Worm (Caenorhabditis elegans) whole organism, L4 larva: ENCODE measurements around the gene dcn-1.

Experiments
- D1046.2 ChIP-seq: fragments of 200-800 bp; sonication (Bioruptor generic); IDR thresholded peaks from 2 replicates; pipeline ENCODE4 v1.3.6; 2022; ENCODE audit warnings: missing genetic modification characterization, missing compliant biosample characterization
- F10B5.3 ChIP-seq: sonication (generic microtip); optimal IDR thresholded peaks from 2 replicates; lab custom pipeline; 2016; ENCODE audit warnings: mild to moderate bottlenecking, missing genetic modification characterization, missing compliant biosample characterization
- F49E8.2 ChIP-seq: sonication (generic microtip); optimal IDR thresholded peaks from 2 replicates; lab custom pipeline; 2016; ENCODE audit warnings: missing compliant biosample characterization, mild to moderate bottlenecking, missing genetic modification characterization, borderline replicate concordance
- T20F7.1 ChIP-seq: fragments of 200-800 bp; sonication (Bioruptor generic); optimal IDR thresholded peaks from 2 replicates; lab custom pipeline; 2018; ENCODE audit warnings: mild to moderate bottlenecking, missing genetic modification characterization, missing compliant biosample characterization
- T26A8.4 ChIP-seq: fragments of 200-800 bp; sonication (Bioruptor generic); IDR thresholded peaks from 2 replicates; pipeline ENCODE4 v1.3.6; 2022; ENCODE audit warnings: missing genetic modification characterization, missing compliant biosample characterization
- Y105C5A.15 ChIP-seq: fragments of 200-800 bp; sonication (Bioruptor generic); IDR thresholded peaks from 2 replicates; pipeline ENCODE4 v1.3.6; 2022; ENCODE audit warnings: missing genetic modification characterization, missing compliant biosample characterization
- Y48G9A.11 ChIP-seq: fragments of 200-800 bp; sonication (Bioruptor generic); IDR thresholded peaks from 2 replicates; pipeline ENCODE4 v1.3.6; 2022; ENCODE audit warnings: missing genetic modification reagents, missing genetic modification characterization, missing compliant biosample characterization
- Y75B8A.6 ChIP-seq: fragments of 200-800 bp; sonication (Bioruptor generic); IDR thresholded peaks from 2 replicates; pipeline ENCODE4 v1.3.6; 2022; ENCODE audit warnings: missing genetic modification reagents, missing genetic modification characterization, missing compliant biosample characterization
- ZK337.2 ChIP-seq: fragments of 200-800 bp; sonication (Bioruptor generic); IDR thresholded peaks from 2 replicates; pipeline ENCODE4 v1.3.6; 2022; ENCODE audit warnings: missing genetic modification reagents, missing genetic modification characterization, missing compliant biosample characterization
- ZK546.5 ChIP-seq, 2 experiments: sonication (generic microtip); optimal IDR thresholded peaks; 2 replicates each; lab custom pipeline; 2017; ENCODE audit warnings: missing biosample characterization in 2 of 2, missing genetic modification characterization in 2 of 2
- aly-2 ChIP-seq: sonication (generic microtip); optimal IDR thresholded peaks from 2 replicates; lab custom pipeline; 2018; ENCODE audit warnings: missing biosample characterization, missing genetic modification characterization
- arid-1 ChIP-seq: fragments of 200-800 bp; sonication (Bioruptor generic); conservative IDR thresholded peaks from 2 replicates; pipeline ENCODE4 v1.3.6; 2022; ENCODE audit warnings: missing genetic modification reagents, missing genetic modification characterization, missing compliant biosample characterization
- ceh-20 ChIP-seq: fragments of 200-800 bp; sonication (Bioruptor generic); IDR thresholded peaks from 2 replicates; pipeline ENCODE4 v1.3.6; 2022; ENCODE audit warnings: missing genetic modification reagents, missing genetic modification characterization, missing compliant biosample characterization
- ceh-32 ChIP-seq: sonication (generic microtip); optimal IDR thresholded peaks from 2 replicates; lab custom pipeline; 2016; ENCODE audit warnings: mild to moderate bottlenecking, missing genetic modification characterization, missing compliant biosample characterization; ENCODE audit not compliant: poor library complexity
- ceh-62 ChIP-seq: sonication (generic microtip); optimal IDR thresholded peaks from 2 replicates; lab custom pipeline; 2017; ENCODE audit warnings: missing biosample characterization, missing genetic modification characterization
- ceh-82 ChIP-seq: sonication (generic microtip); optimal IDR thresholded peaks from 2 replicates; lab custom pipeline; 2017; ENCODE audit warnings: missing biosample characterization, missing genetic modification characterization
- ctbp-1 ChIP-seq: fragments of 200-800 bp; sonication (Bioruptor generic); IDR thresholded peaks from 2 replicates; pipeline ENCODE4 v1.3.6; 2022; ENCODE audit warnings: missing genetic modification reagents, missing genetic modification characterization, missing compliant biosample characterization
- dmd-8 ChIP-seq: fragments of 200-800 bp; sonication (Bioruptor generic); IDR thresholded peaks from 2 replicates; pipeline ENCODE4 v1.3.6; 2022; ENCODE audit warnings: missing genetic modification characterization, missing compliant biosample characterization
- duxl-1 ChIP-seq: sonication (generic microtip); optimal IDR thresholded peaks from 2 replicates; lab custom pipeline; 2016; ENCODE audit warnings: mild to moderate bottlenecking, missing genetic modification characterization, moderate library complexity, missing compliant biosample characterization; ENCODE audit not compliant: poor library complexity
- egl-27 ChIP-seq: sonication (generic microtip); optimal IDR thresholded peaks from 3 replicates; lab custom pipeline; 2017; ENCODE audit warnings: missing biosample characterization, missing genetic modification reagents, missing genetic modification characterization
- hif-1 ChIP-seq, 2 experiments: sonication (generic microtip); optimal IDR thresholded peaks; 2 replicates each; lab custom pipeline; 2016 to 2017; ENCODE audit warnings: missing compliant biosample characterization in 2 of 2, missing genetic modification characterization in 2 of 2, missing genetic modification reagents in 2 of 2, missing genotype in 2 of 2, mild to moderate bottlenecking in 1 of 2
- hlh-11 ChIP-seq: fragments of 200-800 bp; sonication (Bioruptor generic); optimal IDR thresholded peaks from 2 replicates; lab custom pipeline; 2018; ENCODE audit warnings: mild to moderate bottlenecking, missing genetic modification characterization, missing compliant biosample characterization
- hlh-30 ChIP-seq: sonication (generic microtip); optimal IDR thresholded peaks from 2 replicates; lab custom pipeline; 2017; ENCODE audit warnings: antibody characterized with exemption, mild to moderate bottlenecking, missing genetic modification characterization, missing compliant biosample characterization; ENCODE audit not compliant: insufficient read depth
- lir-3 ChIP-seq: sonication (generic microtip); optimal IDR thresholded peaks from 2 replicates; lab custom pipeline; 2016; ENCODE audit warnings: mild to moderate bottlenecking, missing genetic modification characterization, missing compliant biosample characterization
- lsy-2 ChIP-seq, 2 experiments: fragments of 150-350 bp in 1 of 2; sonication (generic microtip) in 1 of 2; optimal IDR thresholded peaks; 2 replicates each; lab custom pipeline; 2014 to 2017; ENCODE audit warnings: missing biosample characterization in 2 of 2, missing genetic modification characterization in 2 of 2
- madf-9 ChIP-seq: fragments of 200-800 bp; sonication (Bioruptor generic); conservative IDR thresholded peaks from 2 replicates; pipeline ENCODE4 v1.3.6; 2022; ENCODE audit warnings: missing genetic modification reagents, missing genetic modification characterization, missing compliant biosample characterization
- mdl-1 ChIP-seq, 2 experiments: fragments of 150-350 bp in 1 of 2; sonication (generic microtip) in 1 of 2; optimal IDR thresholded peaks; 2 replicates each; lab custom pipeline; 2014 to 2017; ENCODE audit warnings: missing biosample characterization in 2 of 2, missing genetic modification characterization in 2 of 2
- mdt-29 ChIP-seq: fragments of 200-800 bp; sonication (Bioruptor generic); IDR thresholded peaks from 2 replicates; pipeline ENCODE4 v1.3.6; 2022; ENCODE audit warnings: missing genetic modification reagents, missing genetic modification characterization, missing compliant biosample characterization
- mxl-2 ChIP-seq: fragments of 200-800 bp; sonication (Bioruptor generic); conservative IDR thresholded peaks from 2 replicates; pipeline ENCODE4 v1.3.6; 2022; ENCODE audit warnings: missing genetic modification reagents, missing genetic modification characterization, missing compliant biosample characterization
- mxl-3 ChIP-seq: fragments of 200-800 bp; sonication (Bioruptor generic); optimal IDR thresholded peaks from 2 replicates; lab custom pipeline; 2018; ENCODE audit warnings: mild to moderate bottlenecking, missing genetic modification characterization, missing compliant biosample characterization
- nhr-237 ChIP-seq: sonication (generic microtip); optimal IDR thresholded peaks from 2 replicates; lab custom pipeline; 2017; ENCODE audit warnings: missing biosample characterization, missing genetic modification characterization
- nhr-28 ChIP-seq: fragments of 150-350 bp; optimal IDR thresholded peaks from 2 replicates; lab custom pipeline; 2014; ENCODE audit warnings: missing biosample characterization, missing genetic modification characterization
- pha-4 ChIP-seq, 2 experiments: fragments of 150-350 bp in 1 of 2; fragments of 200-800 bp in 1 of 2; sonication (Bioruptor generic) in 1 of 2; IDR thresholded peaks in 1 of 2; optimal IDR thresholded peaks in 1 of 2; 2 replicates each; pipeline versions ENCODE4 v1.3.6 to Lab custom; 2014 to 2022; ENCODE audit warnings: missing genetic modification characterization in 2 of 2, missing genetic modification reagents in 2 of 2, missing biosample characterization in 1 of 2, missing compliant biosample characterization in 1 of 2
- php-3 ChIP-seq: fragments of 200-800 bp; sonication (Bioruptor generic); IDR thresholded peaks from 2 replicates; pipeline ENCODE4 v1.3.6; 2022; ENCODE audit warnings: missing genetic modification reagents, missing genetic modification characterization, missing compliant biosample characterization
- rbr-2 ChIP-seq: sonication (generic microtip); optimal IDR thresholded peaks from 2 replicates; lab custom pipeline; 2016; ENCODE audit warnings: missing genotype, missing genetic modification characterization, missing compliant biosample characterization
- sdz-12 ChIP-seq: fragments of 200-800 bp; sonication (Bioruptor generic); optimal IDR thresholded peaks from 2 replicates; lab custom pipeline; 2018; ENCODE audit warnings: mild to moderate bottlenecking, missing genetic modification characterization, missing compliant biosample characterization
- set-16 ChIP-seq: fragments of 200-800 bp; sonication (Bioruptor generic); IDR thresholded peaks from 2 replicates; pipeline ENCODE4 v1.3.6; 2022; ENCODE audit warnings: missing genetic modification reagents, missing genetic modification characterization, missing compliant biosample characterization
- skn-1 ChIP-seq: fragments of 150-350 bp; optimal IDR thresholded peaks from 2 replicates; lab custom pipeline; 2014; ENCODE audit warnings: missing biosample characterization, missing genetic modification characterization
- snpc-4 ChIP-seq: fragments of 150-350 bp; optimal IDR thresholded peaks from 2 replicates; lab custom pipeline; 2014; ENCODE audit warnings: missing biosample characterization, missing genetic modification characterization
- spr-3 ChIP-seq: fragments of 200-800 bp; sonication (Bioruptor generic); optimal IDR thresholded peaks from 2 replicates; lab custom pipeline; 2018; ENCODE audit warnings: mild to moderate bottlenecking, missing genetic modification characterization, missing compliant biosample characterization
- tra-1 ChIP-seq: fragments of 200-800 bp; sonication (Bioruptor generic); IDR thresholded peaks from 2 replicates; pipeline ENCODE4 v1.3.6; 2022; ENCODE audit warnings: missing genetic modification reagents, missing genetic modification characterization, missing compliant biosample characterization
- unc-39 ChIP-seq: sonication (generic microtip); optimal IDR thresholded peaks from 2 replicates; lab custom pipeline; 2017; ENCODE audit warnings: missing biosample characterization, missing genetic modification characterization
- unc-62 ChIP-seq, 3 experiments: fragments of 150-350 bp in 1 of 3; sonication (generic microtip); optimal IDR thresholded peaks in 2 of 3; peaks in 1 of 3; 1 replicate in 1 of 3; 2 replicates in 2 of 3; lab custom pipeline; 2014 to 2017; ENCODE audit warnings: missing biosample characterization in 3 of 3, missing genetic modification characterization in 3 of 3, missing genetic modification reagents in 3 of 3, missing genotype in 1 of 3
- vab-7 ChIP-seq: fragments of 200-800 bp; sonication (Bioruptor generic); IDR thresholded peaks from 2 replicates; pipeline ENCODE4 v1.3.6; 2022; ENCODE audit warnings: missing genetic modification reagents, missing genetic modification characterization, missing compliant biosample characterization
- zip-11 ChIP-seq: fragments of 200-800 bp; sonication (Bioruptor generic); IDR thresholded peaks from 2 replicates; pipeline ENCODE4 v1.3.6; 2022; ENCODE audit warnings: missing genetic modification characterization, missing compliant biosample characterization
- zip-2 ChIP-seq: fragments of 150-350 bp; optimal IDR thresholded peaks from 2 replicates; lab custom pipeline; 2014; ENCODE audit warnings: missing biosample characterization, missing genetic modification characterization
- ztf-11 ChIP-seq: fragments of 150-350 bp; optimal IDR thresholded peaks from 2 replicates; lab custom pipeline; 2014; ENCODE audit warnings: missing biosample characterization, missing genetic modification characterization
- ztf-7 ChIP-seq: fragments of 150-350 bp; optimal IDR thresholded peaks from 2 replicates; lab custom pipeline; 2014; ENCODE audit warnings: missing biosample characterization, missing genetic modification characterization

dcn-1 gene

DNA sequence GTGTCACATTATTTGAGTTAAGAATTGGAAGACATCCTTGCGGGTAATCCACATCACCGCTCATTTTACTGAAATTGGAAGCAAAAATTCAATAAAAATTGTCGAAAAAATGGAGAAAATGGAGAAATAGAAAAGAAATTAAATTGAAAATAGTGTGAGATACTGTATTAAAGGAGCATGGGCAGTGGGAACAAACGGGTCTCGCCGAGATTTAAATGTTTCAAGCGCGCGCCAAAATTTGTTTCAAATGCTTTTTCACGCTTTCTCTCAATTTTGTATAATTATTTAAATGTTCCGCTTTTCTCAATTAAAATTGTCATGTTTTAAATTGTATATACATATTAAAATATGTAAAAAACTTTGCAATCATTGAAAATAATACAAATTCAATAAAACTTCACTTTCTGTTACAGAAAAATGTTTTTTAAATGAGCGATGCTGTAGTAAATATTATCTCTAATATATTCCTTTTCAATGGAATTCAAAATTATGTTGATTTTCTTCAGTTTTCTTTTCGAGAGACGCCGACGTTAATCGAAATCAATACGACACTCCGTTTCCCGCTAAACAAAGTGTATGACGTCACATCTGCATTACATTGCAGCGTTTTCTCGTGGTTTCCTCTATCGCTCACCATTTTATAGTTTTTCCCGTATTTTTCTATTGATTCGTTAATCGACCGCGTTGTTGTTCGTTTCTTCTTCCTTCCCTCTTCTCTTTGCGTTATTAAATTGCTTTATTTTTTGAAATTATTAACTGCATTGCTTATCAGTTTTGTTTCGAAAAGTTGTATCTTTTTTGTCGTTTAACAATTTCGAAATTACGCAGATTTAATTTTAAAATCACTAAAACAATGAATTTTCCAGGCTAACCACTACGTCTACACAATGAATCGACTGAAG lies at the start of gene dcn-1, which contains the start of gene evl-14 (continued):
- TF ChIP-seq F10B5.3 (tag; lab: Kevin White, UChicago) (no peak), ceh-20 (GFP tag; lab: Robert Waterston, UW) (no peak), snpc-4 (tag; lab: Kevin White, UChicago) (no peak), ceh-62 (no peak), ZK546.5 (tag; optimal IDR thresholded peaks at IDR 0.05; lab: Kevin White, UChicago) (no peak), arid-1 (GFP tag; lab: Robert Waterston, UW) (no peak), unc-62 (GFP tag; optimal IDR thresholded peaks at IDR 0.05 in 1 of 2; lab: Kevin White, UChicago) (no peak), unc-62 (tag; optimal IDR thresholded peaks at IDR 0.05; lab: Kevin White, UChicago) (no peak), sdz-12 (GFP tag; lab: Kevin White, UChicago) (no peak), aly-2 (tag; lab: Kevin White, UChicago) (no peak), hlh-11 (no peak), ceh-82 (tag; lab: Kevin White, UChicago) (no peak), hlh-30 (tag; lab: Kevin White, UChicago) (peak; percentile 94), zip-11 (no peak), vab-7 (GFP tag; lab: Robert Waterston, UW) (no peak), lsy-2 (tag; optimal IDR thresholded peaks at IDR 0.05; lab: Kevin White, UChicago) (peak; percentile 12 to 92), mdl-1 (tag; optimal IDR thresholded peaks at IDR 0.05; lab: Kevin White, UChicago) (peak; percentile 57 to 85), spr-3 (no peak), ztf-11 (no peak), mdt-29 (GFP tag; lab: Robert Waterston, UW) (no peak), T26A8.4 (GFP tag; lab: Robert Waterston, UW) (no peak), ctbp-1 (GFP tag; lab: Robert Waterston, UW) (no peak), php-3 (no peak), tra-1 (GFP tag; lab: Robert Waterston, UW) (no peak), mxl-2 (GFP tag; lab: Robert Waterston, UW) (no peak), rbr-2 (tag; lab: Kevin White, UChicago) (peak; percentile 21), dmd-8 (GFP tag; lab: Robert Waterston, UW) (no peak), pha-4 (GFP tag; IDR thresholded peaks at IDR 0.05; lab: Robert Waterston, UW) (no peak), pha-4 (tag; optimal IDR thresholded peaks at IDR 0.05; lab: Kevin White, UChicago) (no peak), F49E8.2 (no peak), Y75B8A.6 (no peak), Y105C5A.15 (GFP tag; lab: Robert Waterston, UW) (no peak), Y48G9A.11 (GFP tag; lab: Robert Waterston, UW) (no peak), unc-39 (tag; lab: Kevin White, UChicago) (no peak), madf-9 (GFP tag; lab: Robert Waterston, UW) (no peak), nhr-28 (peak; percentile 69), D1046.2 (GFP tag; lab: Robert Waterston, UW) (no peak), hif-1 (tag; optimal IDR thresholded peaks at IDR 0.05; lab: Kevin White, UChicago) (no peak), ceh-32 (tag; lab: Kevin White, UChicago) (no peak), zip-2 (tag; lab: Kevin White, UChicago) (no peak), ZK337.2 (no peak), skn-1 (tag; lab: Kevin White, UChicago) (no peak), lir-3 (no peak), mxl-3 (no peak), T20F7.1 (GFP tag; lab: Kevin White, UChicago) (peak; percentile 98), ztf-7 (tag; lab: Kevin White, UChicago) (no peak), nhr-237 (tag; lab: Kevin White, UChicago) (no peak), duxl-1 (no peak), set-16 (GFP tag; lab: Robert Waterston, UW) (no peak), egl-27 (tag; lab: Kevin White, UChicago) (no peak)
